Worm (Caenorhabditis elegans): Measurements from ENCODE around the gene str-32.
A peak's percentile ranks its signal among the peaks of the same experiment; 100 is the strongest.

str-32 gene

DNA sequence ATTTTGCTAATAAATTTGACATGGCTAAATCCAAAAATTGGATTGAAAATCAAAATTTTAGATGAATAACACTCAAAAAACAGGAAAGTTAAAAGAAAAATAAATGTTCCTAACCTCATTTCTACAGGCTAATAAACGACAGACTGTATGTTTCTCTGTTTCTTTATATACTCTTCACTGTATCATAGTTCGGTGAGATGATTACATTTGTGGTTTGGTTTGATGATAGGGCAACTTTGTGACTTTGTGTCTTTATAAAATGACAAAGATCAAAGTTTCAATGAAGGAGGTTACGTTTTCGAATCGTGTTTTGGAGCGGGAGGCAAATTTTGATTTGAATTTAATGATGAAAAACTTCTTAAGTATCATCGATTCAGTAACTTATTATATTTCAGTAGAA, 8.2 kb upstream of the str-32 start, which contains the start of gene ugt-12:
TSS of gene ugt-12 (minus strand) at position 153 of the 400 bp plus-strand sequence.
- TF ChIP-seq ceh-82 (tag; optimal IDR thresholded peaks at IDR 0.05) (no peak), dmd-4 (tag; optimal IDR thresholded peaks at IDR 0.05) (no peak), alr-1 (tag; optimal IDR thresholded peaks at IDR 0.05) (no peak), lin-13 (GFP tag; optimal IDR thresholded peaks at IDR 0.05) (no peak), nhr-25 (tag; optimal IDR thresholded peaks at IDR 0.05) (peak; percentile 3), ztf-11 (tag; optimal IDR thresholded peaks at IDR 0.05) (no peak), ceh-16 (tag; optimal IDR thresholded peaks at IDR 0.05) (no peak), nhr-6 (tag; optimal IDR thresholded peaks at IDR 0.05) (no peak), mbf-1 (tag; optimal IDR thresholded peaks at IDR 0.05) (no peak), peb-1 (tag; optimal IDR thresholded peaks at IDR 0.05) (no peak), mdl-1 (tag; optimal IDR thresholded peaks at IDR 0.05) (no peak), fos-1 (tag; optimal IDR thresholded peaks at IDR 0.05) (peak; percentile 74), crh-2 (tag; optimal IDR thresholded peaks at IDR 0.05) (peak; percentile 38), sma-9 (GFP tag; optimal IDR thresholded peaks at IDR 0.05) (peak; percentile 82), sma-9 (tag; optimal IDR thresholded peaks at IDR 0.05) (no peak), nhr-23 (tag; optimal IDR thresholded peaks at IDR 0.05) (no peak), elt-3 (tag; optimal IDR thresholded peaks at IDR 0.05) (no peak), elt-1 (tag; optimal IDR thresholded peaks at IDR 0.05) (no peak), snpc-4 (tag; optimal IDR thresholded peaks at IDR 0.05) (no peak), nhr-11 (tag; optimal IDR thresholded peaks at IDR 0.05) (no peak), lin-39 (tag; optimal IDR thresholded peaks at IDR 0.05) (no peak), sma-3 (GFP tag; optimal IDR thresholded peaks at IDR 0.05) (peak; percentile 8), nhr-10 (tag; optimal IDR thresholded peaks at IDR 0.05) (no peak), skn-1 (tag; optimal IDR thresholded peaks at IDR 0.05) (no peak), lin-11 (tag; optimal IDR thresholded peaks at IDR 0.05) (no peak), gmeb-1 (tag; optimal IDR thresholded peaks at IDR 0.05) (peak; percentile 7), ama-1 (optimal IDR thresholded peaks at IDR 0.05) (no peak), nhr-77 (tag; optimal IDR thresholded peaks at IDR 0.05) (no peak), nhr-129 (tag; optimal IDR thresholded peaks at IDR 0.05) (peak; percentile 8)

DNA sequence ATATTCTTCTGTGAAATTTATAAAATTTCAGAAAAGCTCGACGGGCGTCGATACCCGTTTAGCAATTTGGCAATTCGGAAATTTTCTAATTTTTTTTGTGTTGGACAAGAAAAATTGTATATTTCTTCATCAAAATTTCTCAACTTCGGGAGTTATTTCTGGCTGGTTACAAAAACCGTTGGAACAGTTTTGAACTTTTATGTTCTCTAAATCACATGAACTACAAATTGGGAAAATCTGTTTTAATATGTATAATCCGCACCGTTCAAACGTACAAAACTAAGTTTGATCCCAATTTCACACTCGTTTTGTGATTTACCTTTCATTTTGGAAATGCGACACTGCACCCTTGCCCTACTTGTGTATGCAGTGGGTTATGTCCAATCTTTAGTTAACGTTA, 4.1 kb upstream of the str-32 start, which contains the start of gene T19H12.3:
TSS of gene T19H12.3 (plus strand) at position 301 of the 400 bp plus-strand sequence.
- TF ChIP-seq snpc-4 (tag; optimal IDR thresholded peaks at IDR 0.05) (no peak), nhr-10 (tag; optimal IDR thresholded peaks at IDR 0.05) (no peak), nhr-6 (tag; optimal IDR thresholded peaks at IDR 0.05) (no peak), lin-11 (tag; optimal IDR thresholded peaks at IDR 0.05) (no peak), sma-9 (GFP tag; optimal IDR thresholded peaks at IDR 0.05) (no peak), sma-9 (tag; optimal IDR thresholded peaks at IDR 0.05) (no peak), nhr-21 (tag; optimal IDR thresholded peaks at IDR 0.05) (no peak), ztf-4 (tag; optimal IDR thresholded peaks at IDR 0.05) (no peak), ama-1 (optimal IDR thresholded peaks at IDR 0.05) (no peak), mdl-1 (tag; optimal IDR thresholded peaks at IDR 0.05) (no peak), sem-4 (tag; optimal IDR thresholded peaks at IDR 0.05) (no peak), nhr-12 (tag; optimal IDR thresholded peaks at IDR 0.05) (no peak), lin-13 (GFP tag; optimal IDR thresholded peaks at IDR 0.05) (no peak), alr-1 (tag; optimal IDR thresholded peaks at IDR 0.05) (no peak), C34F6.9 (tag; optimal IDR thresholded peaks at IDR 0.05) (no peak), unc-62 (GFP tag; optimal IDR thresholded peaks at IDR 0.05) (no peak)

DNA sequence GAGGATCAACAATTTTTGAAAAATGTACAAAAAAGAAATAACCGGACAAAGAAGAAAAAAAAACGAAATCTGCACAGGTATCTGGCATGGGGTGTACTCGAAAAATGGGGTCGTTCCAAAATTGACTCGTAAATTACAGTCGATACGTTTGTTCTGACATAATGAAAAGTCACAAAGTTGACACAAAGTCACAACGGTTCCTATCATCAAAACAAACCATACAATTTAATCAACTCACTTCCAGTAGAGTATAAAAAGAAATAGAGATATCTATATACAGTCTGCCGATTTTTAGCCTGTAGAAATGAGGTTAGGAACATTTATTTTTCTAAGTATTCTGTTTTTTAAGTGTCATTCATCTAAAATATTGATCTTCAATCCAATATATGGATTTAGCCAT, 3.2 kb upstream of the str-32 start, which contains the start of gene T19H12.12:
TSS of gene T19H12.12 (plus strand) at position 301 of the 400 bp plus-strand sequence.
- TF ChIP-seq aly-2 (tag; optimal IDR thresholded peaks at IDR 0.05): no peak
- no peak for TF ChIP-seq peb-1 (tag; optimal IDR thresholded peaks at IDR 0.05)

DNA sequence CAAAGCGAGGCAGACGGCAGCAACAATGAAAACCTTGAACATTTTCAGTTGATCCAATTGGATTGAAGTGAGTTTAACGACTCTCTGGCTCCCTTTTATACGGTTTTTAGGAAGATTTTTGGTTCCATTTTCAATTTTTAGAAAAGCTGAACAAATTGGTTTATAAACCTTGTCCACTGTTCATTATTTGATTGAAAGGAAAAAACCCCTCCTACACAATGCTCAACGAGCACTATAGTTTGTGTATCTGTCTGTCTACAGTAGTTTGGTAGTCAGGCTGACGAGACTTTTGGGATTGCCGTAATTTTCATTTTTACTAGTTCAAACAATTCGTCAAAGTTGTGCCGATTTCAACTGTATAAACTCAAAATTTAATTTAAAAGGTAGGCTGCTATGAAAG, 2.0 kb downstream of the str-32 start, which contains the start of gene T19H12.15:
TSS of gene T19H12.15 (minus strand) at position 101 of the 400 bp plus-strand sequence.
- TF ChIP-seq gmeb-1 (tag; optimal IDR thresholded peaks at IDR 0.05): no peak
- TF ChIP-seq nhr-21 (tag; optimal IDR thresholded peaks at IDR 0.05): no peak
- no peak for TF ChIP-seq mbf-1 (tag; optimal IDR thresholded peaks at IDR 0.05)
- no peak for TF ChIP-seq nhr-11 (tag; optimal IDR thresholded peaks at IDR 0.05)
- TF ChIP-seq ztf-4 (tag; optimal IDR thresholded peaks at IDR 0.05): no peak
- TF ChIP-seq nhr-129 (tag; optimal IDR thresholded peaks at IDR 0.05): no peak
- no peak for TF ChIP-seq egl-27 (tag; optimal IDR thresholded peaks at IDR 0.05)
- TF ChIP-seq F13H6.1 (tag; optimal IDR thresholded peaks at IDR 0.05): no peak
- no peak for TF ChIP-seq alr-1 (tag; optimal IDR thresholded peaks at IDR 0.05)
- TF ChIP-seq dmd-4 (tag; optimal IDR thresholded peaks at IDR 0.05): no peak
- TF ChIP-seq blmp-1 (tag; optimal IDR thresholded peaks at IDR 0.05; ENCODE audit: insufficient read depth): no peak

Measured in whole organism, L2 larva.